Fruit fly (Drosophila melanogaster) whole organism, embryonic: ENCODE data around the gene CG7065.

Experiments
- CG11456 ChIP-seq: fragments of 200-800 bp; sonication (Bioruptor generic); IDR thresholded peaks from 3 replicates; pipeline ENCODE4 v1.3.6; 2022; ENCODE audit warnings: missing biosample characterization, missing genetic modification characterization
- CG11696 ChIP-seq: fragments of 200-800 bp; sonication (Bioruptor generic); IDR thresholded peaks from 2 replicates; pipeline ENCODE4 v1.3.6; 2022; ENCODE audit warnings: missing biosample characterization, missing genetic modification characterization
- CG12104 ChIP-seq: fragments of 200-800 bp; sonication (Bioruptor generic); optimal IDR thresholded peaks from 3 replicates; lab custom pipeline; 2016; ENCODE audit warnings: missing biosample characterization, missing genetic modification characterization
- CG14710 ChIP-seq: fragments of 200-800 bp; sonication (Bioruptor generic); optimal IDR thresholded peaks from 3 replicates; lab custom pipeline; 2019; ENCODE audit warnings: missing biosample characterization, mild to moderate bottlenecking, missing genetic modification characterization, moderate library complexity
- CG15479 ChIP-seq: fragments of 200-800 bp; sonication (Bioruptor generic); optimal IDR thresholded peaks from 3 replicates; lab custom pipeline; 2019; ENCODE audit warnings: missing biosample characterization, mild to moderate bottlenecking, missing genetic modification characterization, moderate library complexity
- CG2199 ChIP-seq: fragments of 200-800 bp; sonication (Bioruptor generic); IDR thresholded peaks from 3 replicates; pipeline ENCODE4 v1.3.6; 2022; ENCODE audit warnings: missing biosample characterization, missing genetic modification characterization
- CG3281 ChIP-seq: fragments of 200-800 bp; sonication (Bioruptor generic); optimal IDR thresholded peaks from 3 replicates; lab custom pipeline; 2017; ENCODE audit warnings: missing biosample characterization, mild to moderate bottlenecking, missing genetic modification characterization
- CG4282 ChIP-seq: fragments of 200-800 bp; sonication (Bioruptor generic); optimal IDR thresholded peaks from 2 replicates; lab custom pipeline; 2016; ENCODE audit warnings: missing biosample characterization, missing genetic modification characterization
- CG4328 ChIP-seq: fragments of 200-800 bp; sonication (Bioruptor generic); optimal IDR thresholded peaks from 3 replicates; lab custom pipeline; 2017; ENCODE audit warnings: missing biosample characterization, missing genetic modification reagents, missing genetic modification characterization
- CG5180 ChIP-seq: fragments of 200-800 bp; sonication (Bioruptor generic); optimal IDR thresholded peaks from 3 replicates; lab custom pipeline; 2017; ENCODE audit warnings: missing biosample characterization, missing genetic modification characterization, mild to moderate bottlenecking, moderate library complexity, missing genetic modification reagents
- CG6765 ChIP-seq: fragments of 200-800 bp; sonication (Bioruptor generic); optimal IDR thresholded peaks from 3 replicates; lab custom pipeline; 2017; ENCODE audit warnings: missing biosample characterization, mild to moderate bottlenecking, missing genetic modification characterization
- CG7556 ChIP-seq: fragments of 200-800 bp; sonication (Bioruptor generic); optimal IDR thresholded peaks from 2 replicates; lab custom pipeline; 2017; ENCODE audit warnings: missing biosample characterization, mild to moderate bottlenecking, missing genetic modification characterization
- CG8281 ChIP-seq: fragments of 200-800 bp; sonication (Bioruptor generic); optimal IDR thresholded peaks from 2 replicates; lab custom pipeline; 2018; ENCODE audit warnings: missing biosample characterization, mild to moderate bottlenecking, missing genetic modification characterization, moderate library complexity
- CrebB ChIP-seq: fragments of 200-800 bp; sonication (Bioruptor generic); optimal IDR thresholded peaks from 3 replicates; lab custom pipeline; 2018; ENCODE audit warnings: missing biosample characterization, mild to moderate bottlenecking, missing genetic modification characterization
- E2f1 ChIP-seq: fragments of 200-800 bp; sonication (Bioruptor generic); IDR thresholded peaks from 2 replicates; pipeline ENCODE4 v1.3.6; 2022; ENCODE audit warnings: missing biosample characterization, missing genetic modification characterization
- Ets97D ChIP-seq: fragments of 200-800 bp; sonication (Bioruptor generic); optimal IDR thresholded peaks from 3 replicates; lab custom pipeline; 2016; ENCODE audit warnings: missing biosample characterization, missing genetic modification characterization
- Fer2 ChIP-seq: fragments of 200-800 bp; sonication (Bioruptor generic); optimal IDR thresholded peaks from 2 replicates; lab custom pipeline; 2018; ENCODE audit warnings: missing biosample characterization, mild to moderate bottlenecking, missing genetic modification characterization, moderate library complexity
- HmgD ChIP-seq: fragments of 200-800 bp; sonication (Bioruptor generic); optimal IDR thresholded peaks from 3 replicates; lab custom pipeline; 2016; ENCODE audit warnings: missing biosample characterization, missing genetic modification characterization
- Med ChIP-seq: fragments of 200-800 bp; sonication (Bioruptor generic); peaks from one replicate; lab custom pipeline; 2016; ENCODE audit warnings: missing biosample characterization, missing genetic modification characterization, mild to moderate bottlenecking, inconsistent platforms, moderate library complexity
- Pdp1 ChIP-seq, 2 experiments: fragments of 200-800 bp; sonication (Bioruptor generic); optimal IDR thresholded peaks; 3 replicates each; lab custom pipeline; 2016; ENCODE audit warnings: missing biosample characterization in 2 of 2, missing genetic modification characterization in 2 of 2, mild to moderate bottlenecking in 1 of 2, moderate library complexity in 1 of 2
- Sox102F ChIP-seq: fragments of 200-800 bp; sonication (Bioruptor generic); optimal IDR thresholded peaks from 2 replicates; lab custom pipeline; 2018; ENCODE audit warnings: missing biosample characterization, mild to moderate bottlenecking, missing genetic modification characterization, moderate library complexity
- Tbp ChIP-seq: fragments of >200 bp; optimal IDR thresholded peaks from 2 replicates; lab custom pipeline; 2018; ENCODE audit warnings: missing biosample characterization, missing genetic modification characterization
- abd-A ChIP-seq: fragments of 200-800 bp; sonication (Bioruptor generic); optimal IDR thresholded peaks from 3 replicates; lab custom pipeline; 2019; ENCODE audit warnings: missing biosample characterization, mild to moderate bottlenecking, missing genetic modification characterization, moderate library complexity
- ash1 ChIP-seq: fragments of 200-800 bp; sonication (Bioruptor generic); optimal IDR thresholded peaks from 2 replicates; lab custom pipeline; 2018; ENCODE audit warnings: missing biosample characterization, mild to moderate bottlenecking, missing genetic modification characterization
- cad ChIP-seq: fragments of >200 bp; optimal IDR thresholded peaks from 2 replicates; lab custom pipeline; 2017; ENCODE audit warnings: missing biosample characterization, missing genetic modification characterization
- dysf ChIP-seq: fragments of 200-800 bp; sonication (Bioruptor generic); IDR thresholded peaks from 3 replicates; pipeline ENCODE4 v1.3.6; 2022; ENCODE audit warnings: missing biosample characterization, missing genetic modification characterization
- eve ChIP-seq, 2 experiments: fragments of >200 bp; optimal IDR thresholded peaks; 2 replicates each; lab custom pipeline; 2017; ENCODE audit warnings: missing biosample characterization in 2 of 2, missing genetic modification characterization in 2 of 2
- ewg ChIP-seq: fragments of 200-800 bp; sonication (Bioruptor generic); optimal IDR thresholded peaks from 3 replicates; lab custom pipeline; 2017; ENCODE audit warnings: mild to moderate bottlenecking, missing biosample characterization, missing genetic modification reagents, missing genetic modification characterization
- fu2 ChIP-seq: fragments of 200-800 bp; sonication (Bioruptor generic); optimal IDR thresholded peaks from 2 replicates; lab custom pipeline; 2016; ENCODE audit warnings: missing biosample characterization, missing genetic modification characterization
- gem ChIP-seq: fragments of 200-800 bp; sonication (Bioruptor generic); optimal IDR thresholded peaks from 2 replicates; lab custom pipeline; 2019; ENCODE audit warnings: missing biosample characterization, mild to moderate bottlenecking, missing genetic modification characterization, moderate library complexity
- grau ChIP-seq: fragments of 200-800 bp; optimal IDR thresholded peaks from 3 replicates; lab custom pipeline; 2019; ENCODE audit warnings: missing biosample characterization, mild to moderate bottlenecking, missing genetic modification characterization, moderate library complexity
- gsb-n ChIP-seq: fragments of 200-800 bp; sonication (Bioruptor generic); optimal IDR thresholded peaks from 3 replicates; lab custom pipeline; 2018; ENCODE audit warnings: missing biosample characterization, mild to moderate bottlenecking, missing genetic modification characterization
- kni ChIP-seq: fragments of 200-800 bp; sonication (Bioruptor generic); optimal IDR thresholded peaks from 3 replicates; lab custom pipeline; 2017; ENCODE audit warnings: mild to moderate bottlenecking, missing biosample characterization, missing genetic modification reagents, missing genetic modification characterization
- onecut ChIP-seq: fragments of 200-800 bp; sonication (Bioruptor generic); IDR thresholded peaks from 2 replicates; pipeline ENCODE4 v1.3.6; 2022; ENCODE audit warnings: missing biosample characterization, missing genetic modification characterization
- pros ChIP-seq: fragments of 200-800 bp; sonication (Bioruptor generic); optimal IDR thresholded peaks from 3 replicates; lab custom pipeline; 2019; ENCODE audit warnings: missing biosample characterization, mild to moderate bottlenecking, missing genetic modification characterization, moderate library complexity
- row ChIP-seq: fragments of 200-800 bp; sonication (Bioruptor generic); IDR thresholded peaks from 3 replicates; pipeline ENCODE4 v1.3.6; 2022; ENCODE audit warnings: missing biosample characterization, missing genetic modification characterization
- sob ChIP-seq: fragments of 200-800 bp; sonication (Bioruptor generic); IDR thresholded peaks from 2 replicates; pipeline ENCODE4 v1.3.6; 2022; ENCODE audit warnings: missing biosample characterization, missing genetic modification characterization
- tll ChIP-seq, 2 experiments: fragments of 200-800 bp in 1 of 2; fragments of >200 bp in 1 of 2; sonication (Bioruptor generic) in 1 of 2; optimal IDR thresholded peaks; 2 replicates each; lab custom pipeline; 2017 to 2019; ENCODE audit warnings: missing biosample characterization in 2 of 2, missing genetic modification characterization in 2 of 2, mild to moderate bottlenecking in 1 of 2, moderate library complexity in 1 of 2
- twi ChIP-seq: fragments of 200-800 bp; optimal IDR thresholded peaks from 2 replicates; lab custom pipeline; 2019; ENCODE audit warnings: missing biosample characterization, mild to moderate bottlenecking, missing genetic modification characterization, moderate library complexity
- zen ChIP-seq: fragments of 200-800 bp; sonication (Bioruptor generic); optimal IDR thresholded peaks from 3 replicates; lab custom pipeline; 2018; ENCODE audit warnings: missing biosample characterization, mild to moderate bottlenecking, missing genetic modification characterization, moderate library complexity
- zf30C ChIP-seq: fragments of 200-800 bp; sonication (Bioruptor generic); optimal IDR thresholded peaks from 3 replicates; lab custom pipeline; 2018; ENCODE audit warnings: missing biosample characterization, mild to moderate bottlenecking, missing genetic modification characterization

The CG7065 gene

dm6 chrX:9128012-9128280, 14.3 kb upstream of the CG7065 start (continued):
- TF ChIP-seq HmgD (GFP tag; lab: Kevin White, UChicago): no peak
- TF ChIP-seq CG3281 (GFP tag; lab: Kevin White, UChicago): no peak
- no peak for TF ChIP-seq CG6765 (GFP tag; lab: Kevin White, UChicago)
- no peak for TF ChIP-seq E2f1 (GFP tag; lab: Robert Waterston, UW)

- peak; percentile 81 for TF ChIP-seq cad (GFP tag; lab: Kevin White, UChicago)
- no peak for TF ChIP-seq CG12104 (GFP tag; lab: Kevin White, UChicago)
- peak; percentile 1 for TF ChIP-seq CG7556
- TF ChIP-seq onecut: no peak
- peak; percentile 73 for TF ChIP-seq zf30C (GFP tag; lab: Kevin White, UChicago)
- TF ChIP-seq CG2199 (GFP tag; lab: Robert Waterston, UW): 0 out of 3 replicates have a peak, but pooled peaks have one; percentile 22
- no peak for TF ChIP-seq Fer2 (tag; lab: Kevin White, UChicago)
- TF ChIP-seq Sox102F (GFP tag; lab: Kevin White, UChicago): no peak
- 0 out of 3 replicates have a peak, but pooled peaks have one; percentile 5 for TF ChIP-seq row
- peak; percentile 1 for TF ChIP-seq grau (tag; lab: Kevin White, UChicago)
- TF ChIP-seq Med (GFP tag; lab: Kevin White, UChicago): peak; percentile 35
- TF ChIP-seq twi: peak; percentile 68
- peak in 1 of 2 experiments; percentile 81 for TF ChIP-seq tll (GFP tag; optimal IDR thresholded peaks at IDR 0.05; lab: Kevin White, UChicago)
- TF ChIP-seq gem (tag; lab: Kevin White, UChicago): peak; percentile 9
- TF ChIP-seq CG15479 (GFP tag; lab: Kevin White, UChicago): peak; percentile 64
- TF ChIP-seq zen (tag; lab: Kevin White, UChicago): peak; percentile 42
- peak in 1 of 2 experiments; percentile 50 for TF ChIP-seq eve (GFP tag; optimal IDR thresholded peaks at IDR 0.05; lab: Kevin White, UChicago)
Measured at dm6 chrX:9129436-9129835, 12.9 kb upstream of the CG7065 start.

dm6 chrX:9130243-9130642, 12.1 kb upstream of the CG7065 start:
- peak; percentile 14 for TF ChIP-seq Med (GFP tag; lab: Kevin White, UChicago)
- no peak for TF ChIP-seq CrebB (tag; lab: Kevin White, UChicago)
- peak; percentile 53 for TF ChIP-seq CG5180 (GFP tag; lab: Kevin White, UChicago)
- TF ChIP-seq kni: peak; percentile 11
- no peak for TF ChIP-seq ewg (GFP tag; lab: Kevin White, UChicago)
- no peak for TF ChIP-seq CG11696 (GFP tag; lab: Robert Waterston, UW)
- TF ChIP-seq CG4282: no peak
- no peak for TF ChIP-seq Pdp1 (GFP tag; optimal IDR thresholded peaks at IDR 0.05; lab: Kevin White, UChicago)
- no peak for TF ChIP-seq CG14710
- TF ChIP-seq CG4328 (GFP tag; lab: Kevin White, UChicago): no peak
- peak; percentile 85 for TF ChIP-seq CG8281 (tag; lab: Kevin White, UChicago)
- no peak for TF ChIP-seq CG11456 (GFP tag; lab: Robert Waterston, UW)
- no peak for TF ChIP-seq dysf (GFP tag; lab: Robert Waterston, UW)
- TF ChIP-seq gsb-n (tag; lab: Kevin White, UChicago): peak; percentile 78
- TF ChIP-seq fu2 (GFP tag; lab: Kevin White, UChicago): no peak
- TF ChIP-seq Tbp (GFP tag; lab: Kevin White, UChicago): no peak
- no peak for TF ChIP-seq Ets97D (GFP tag; lab: Kevin White, UChicago)
- peak; percentile 91 for TF ChIP-seq pros (GFP tag; lab: Kevin White, UChicago)
- no peak for TF ChIP-seq sob
- peak; percentile 11 for TF ChIP-seq abd-A
- TF ChIP-seq ash1: no peak
